Worm (Caenorhabditis elegans): ENCODE results near the gene C17E7.4.

Gene C17E7.4

DNA sequence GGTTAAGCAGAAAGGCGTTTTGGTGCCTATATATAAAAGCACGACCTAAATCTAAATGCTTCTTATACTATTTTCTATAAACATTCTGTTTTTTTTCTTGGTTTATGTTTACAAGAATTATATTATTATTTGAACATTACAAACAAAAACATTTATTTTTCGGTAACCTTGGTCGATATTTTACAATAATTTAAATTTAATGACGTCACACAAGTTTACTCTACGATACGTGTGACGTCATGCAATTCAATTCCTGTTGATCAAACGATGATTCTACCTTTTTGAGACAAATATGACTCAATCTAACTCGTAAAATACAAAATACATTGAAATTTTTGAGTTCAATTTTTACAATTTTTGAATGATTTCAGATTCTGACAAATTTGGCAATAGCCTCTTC lies 3.4 kb downstream of the C17E7.4 start:
- no peak for TF ChIP-seq lin-35 (GFP tag; optimal IDR thresholded peaks at IDR 0.05)

DNA sequence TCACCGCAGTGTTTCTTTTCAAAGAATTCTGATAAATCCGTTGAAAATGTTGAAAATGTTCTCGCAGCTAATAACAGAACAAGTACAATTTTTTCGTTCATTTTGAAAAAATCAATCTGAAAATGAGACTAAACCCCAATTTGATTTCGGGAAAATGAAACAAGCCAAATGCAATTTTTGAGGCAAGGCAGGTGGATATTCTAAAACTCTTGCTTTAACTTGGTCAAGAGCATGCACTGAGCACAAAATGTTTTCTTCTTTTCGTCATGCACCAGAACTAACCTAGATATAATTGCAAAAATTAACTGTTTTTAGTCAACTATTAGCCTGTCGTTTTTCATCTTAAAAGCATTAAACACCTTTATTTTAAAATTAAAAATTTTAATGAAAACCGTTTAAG lies 7.4 kb downstream of the C17E7.4 start, which contains the start of gene irld-22:
Gene irld-22, minus strand, starts transcription at position 101 of the 400 bp plus-strand sequence.
- TF ChIP-seq lir-3 (tag; optimal IDR thresholded peaks at IDR 0.05; ENCODE audit: poor library complexity) (no peak), nhr-90 (tag; optimal IDR thresholded peaks at IDR 0.05; ENCODE audit: poor library complexity) (no peak), zip-4 (GFP tag; optimal IDR thresholded peaks at IDR 0.05) (no peak), sup-37 (GFP tag; optimal IDR thresholded peaks at IDR 0.05) (no peak), irx-1 (tag; optimal IDR thresholded peaks at IDR 0.05) (no peak), rnt-1 (tag; optimal IDR thresholded peaks at IDR 0.05) (no peak), tbx-2 (tag; optimal IDR thresholded peaks at IDR 0.05) (no peak), F16B12.6 (tag; optimal IDR thresholded peaks at IDR 0.05) (no peak)

DNA sequence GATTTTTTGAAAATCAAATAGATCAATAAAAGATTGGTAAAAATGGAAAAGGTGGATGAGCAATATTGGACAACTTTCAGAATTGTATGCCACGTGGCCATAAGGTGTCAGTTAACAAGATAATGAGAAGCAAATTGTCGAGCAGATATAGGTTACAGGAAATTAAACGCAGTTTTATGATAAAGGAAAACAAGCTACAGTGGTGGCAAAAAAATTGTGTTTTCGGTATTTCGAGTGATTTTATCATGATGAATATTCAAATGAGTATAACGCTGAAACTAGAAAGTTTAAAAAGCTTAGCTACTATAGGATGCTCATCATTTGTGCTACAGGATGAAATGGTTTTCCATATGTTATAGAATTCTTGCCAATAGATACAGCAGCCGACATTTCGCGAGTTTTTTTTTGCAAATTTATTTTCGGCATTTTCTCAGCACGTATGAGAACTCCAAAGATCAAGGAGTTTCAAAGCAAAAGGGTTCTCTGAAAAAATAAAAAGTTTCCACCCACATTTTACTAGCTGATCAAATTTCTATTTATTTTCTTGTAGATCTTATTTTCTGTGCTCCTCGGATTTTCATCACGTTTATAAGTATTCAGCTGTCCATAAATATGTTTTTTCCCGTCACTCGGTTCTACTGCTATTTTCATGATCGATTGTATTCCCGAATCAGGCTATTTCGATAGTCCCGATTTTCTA lies 10.0 kb downstream of the C17E7.4 start, which contains the start of the genes str-229 and srh-190:
Gene str-229, minus strand, starts transcription at position 101 of the 700 bp plus-strand sequence.
Gene srh-190, plus strand, starts transcription at position 650 of the 700 bp plus-strand sequence.
- no peak for TF ChIP-seq lin-13 (GFP tag; optimal IDR thresholded peaks at IDR 0.05)
- no peak for TF ChIP-seq rnt-1 (tag; optimal IDR thresholded peaks at IDR 0.05)
- TF ChIP-seq unc-130 (tag; optimal IDR thresholded peaks at IDR 0.05) = no peak
- TF ChIP-seq sptf-1 (tag; optimal IDR thresholded peaks at IDR 0.05) = no peak
- no peak for TF ChIP-seq nhr-76 (tag; optimal IDR thresholded peaks at IDR 0.05)
- TF ChIP-seq Y116A8C.19 (tag; optimal IDR thresholded peaks at IDR 0.05; ENCODE audit: borderline replicate concordance) = no peak
- no peak for TF ChIP-seq fkh-10 (GFP tag; optimal IDR thresholded peaks at IDR 0.05)
- TF ChIP-seq lin-39 (tag; optimal IDR thresholded peaks at IDR 0.05) = no peak
- TF ChIP-seq unc-62 (GFP tag; optimal IDR thresholded peaks at IDR 0.05) = no peak
- no peak for TF ChIP-seq hlh-17 (GFP tag; optimal IDR thresholded peaks at IDR 0.05; ENCODE audit: borderline replicate concordance)
- TF ChIP-seq fos-1 (tag; optimal IDR thresholded peaks at IDR 0.05) = no peak
- no peak for TF ChIP-seq nhr-19 (GFP tag; conservative IDR thresholded peaks at IDR 0.05)
- no peak for TF ChIP-seq sox-4 (tag; optimal IDR thresholded peaks at IDR 0.05)
- no peak for TF ChIP-seq lin-35 (GFP tag; optimal IDR thresholded peaks at IDR 0.05)
- no peak for TF ChIP-seq tbx-2 (tag; optimal IDR thresholded peaks at IDR 0.05)
- no peak for TF ChIP-seq egl-13 (tag; optimal IDR thresholded peaks at IDR 0.05)

DNA sequence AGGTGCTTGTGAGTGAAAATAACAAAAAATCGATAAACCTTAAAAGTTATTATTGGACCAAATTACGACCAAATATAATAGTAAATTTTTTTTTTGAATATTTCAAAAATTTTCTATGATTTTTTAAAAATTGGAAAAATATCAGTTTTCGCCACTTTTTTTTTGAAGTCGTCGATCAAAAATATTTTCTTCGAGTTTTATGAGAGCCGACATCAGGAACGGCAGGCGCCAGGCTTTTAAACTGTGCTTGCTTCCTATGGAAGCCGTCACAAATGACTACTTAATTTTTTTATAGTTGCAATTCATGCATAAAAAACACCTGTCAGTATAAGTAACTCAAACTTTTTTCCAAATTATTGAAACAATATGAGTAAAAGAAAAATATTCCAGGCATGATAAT lies 10.8 kb downstream of the C17E7.4 start:
- no peak for TF ChIP-seq nhr-237 (tag; optimal IDR thresholded peaks at IDR 0.05)
- TF ChIP-seq ces-1 (GFP tag; optimal IDR thresholded peaks at IDR 0.05) = no peak
- no peak for TF ChIP-seq dsc-1 (tag; optimal IDR thresholded peaks at IDR 0.05)
- no peak for TF ChIP-seq efl-1 (optimal IDR thresholded peaks at IDR 0.05)
- TF ChIP-seq efl-1 (GFP tag; optimal IDR thresholded peaks at IDR 0.05 in 1 of 2) = peak in 1 of 2 experiments; percentile 33

DNA sequence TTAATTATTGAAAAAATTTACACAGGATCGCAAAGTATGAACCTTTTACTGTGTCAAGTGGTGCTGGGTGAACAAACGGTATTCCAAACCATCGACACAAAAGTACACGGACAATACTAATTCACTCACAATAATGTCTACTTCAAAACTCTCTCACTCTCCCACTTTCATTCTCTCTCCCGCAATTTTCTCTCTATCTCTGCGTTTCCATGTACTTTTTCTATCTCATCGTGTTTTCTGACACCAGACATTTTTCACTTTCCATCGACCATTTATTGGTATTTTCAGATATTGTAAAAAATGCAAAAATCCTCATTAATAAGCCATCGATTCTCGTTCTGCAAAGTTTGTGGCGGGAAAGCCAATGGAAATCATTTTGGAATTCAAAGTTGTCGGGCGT lies 13.2 kb downstream of the C17E7.4 start, which contains the start of gene nhr-156:
Gene nhr-156, plus strand, starts transcription at position 266 of the 400 bp plus-strand sequence.
- TF ChIP-seq unc-86 (tag; optimal IDR thresholded peaks at IDR 0.05) (no peak), nhr-237 (tag; optimal IDR thresholded peaks at IDR 0.05) (no peak), aly-2 (tag; optimal IDR thresholded peaks at IDR 0.05) (no peak), hlh-17 (GFP tag; optimal IDR thresholded peaks at IDR 0.05; ENCODE audit: borderline replicate concordance) (no peak), nhr-12 (tag; optimal IDR thresholded peaks at IDR 0.05) (no peak), nhr-20 (tag; optimal IDR thresholded peaks at IDR 0.05) (no peak), blmp-1 (tag; optimal IDR thresholded peaks at IDR 0.05) (peak; percentile 78), lin-15B (tag; optimal IDR thresholded peaks at IDR 0.05) (no peak), ets-5 (GFP tag; IDR thresholded peaks at IDR 0.05) (no peak), sptf-1 (tag; optimal IDR thresholded peaks at IDR 0.05) (no peak), lir-3 (tag; optimal IDR thresholded peaks at IDR 0.05; ENCODE audit: poor library complexity) (no peak), ceh-63 (GFP tag; optimal IDR thresholded peaks at IDR 0.05) (no peak), lin-35 (GFP tag; optimal IDR thresholded peaks at IDR 0.05) (peak in 1 of 2 experiments; percentile 13), elt-2 (tag; optimal IDR thresholded peaks at IDR 0.05) (no peak), rnt-1 (tag; optimal IDR thresholded peaks at IDR 0.05) (peak; percentile 11), nhr-85 (tag) (peak; percentile 64), skn-1 (tag; optimal IDR thresholded peaks at IDR 0.05) (no peak), dpl-1 (GFP tag; optimal IDR thresholded peaks at IDR 0.05) (peak in 1 of 3 experiments; percentile 9), sox-4 (tag; optimal IDR thresholded peaks at IDR 0.05) (no peak), lsy-2 (tag; optimal IDR thresholded peaks at IDR 0.05) (no peak), efl-1 (optimal IDR thresholded peaks at IDR 0.05) (peak in 1 of 2 experiments; percentile 22), efl-1 (GFP tag; optimal IDR thresholded peaks at IDR 0.05 in 1 of 2) (peak in 1 of 2 experiments; percentile 8), irx-1 (tag; optimal IDR thresholded peaks at IDR 0.05) (no peak), C04F5.9 (tag; optimal IDR thresholded peaks at IDR 0.05) (no peak), nhr-84 (tag; optimal IDR thresholded peaks at IDR 0.05) (no peak)
